Fruit fly (Drosophila melanogaster) ovary, adult (tissue): Measurements from ENCODE around the gene AGO2.
A peak's percentile ranks its signal among the peaks of the same experiment; 100 is the strongest.

Source experiments
- CG17801 ChIP-seq: fragments of 200-800 bp; optimal IDR thresholded peaks from 2 replicates; lab custom pipeline; 2019; ENCODE audit warnings: missing biosample characterization, mild to moderate bottlenecking, missing genetic modification characterization, moderate library complexity; ENCODE audit not compliant: partially characterized antibody

The AGO2 gene

dm6 chr3L:15547187-15547790 is 6.6 kb upstream of the AGO2 start:
- TF ChIP-seq CG17801 = no peak

dm6 chr3L:15548843-15549242 is 5.1 kb upstream of the AGO2 start:
- no peak for TF ChIP-seq CG17801

dm6 chr3L:15562727-15563057 is 8.8 kb downstream of the AGO2 start:
- no peak for TF ChIP-seq CG17801

DNA sequence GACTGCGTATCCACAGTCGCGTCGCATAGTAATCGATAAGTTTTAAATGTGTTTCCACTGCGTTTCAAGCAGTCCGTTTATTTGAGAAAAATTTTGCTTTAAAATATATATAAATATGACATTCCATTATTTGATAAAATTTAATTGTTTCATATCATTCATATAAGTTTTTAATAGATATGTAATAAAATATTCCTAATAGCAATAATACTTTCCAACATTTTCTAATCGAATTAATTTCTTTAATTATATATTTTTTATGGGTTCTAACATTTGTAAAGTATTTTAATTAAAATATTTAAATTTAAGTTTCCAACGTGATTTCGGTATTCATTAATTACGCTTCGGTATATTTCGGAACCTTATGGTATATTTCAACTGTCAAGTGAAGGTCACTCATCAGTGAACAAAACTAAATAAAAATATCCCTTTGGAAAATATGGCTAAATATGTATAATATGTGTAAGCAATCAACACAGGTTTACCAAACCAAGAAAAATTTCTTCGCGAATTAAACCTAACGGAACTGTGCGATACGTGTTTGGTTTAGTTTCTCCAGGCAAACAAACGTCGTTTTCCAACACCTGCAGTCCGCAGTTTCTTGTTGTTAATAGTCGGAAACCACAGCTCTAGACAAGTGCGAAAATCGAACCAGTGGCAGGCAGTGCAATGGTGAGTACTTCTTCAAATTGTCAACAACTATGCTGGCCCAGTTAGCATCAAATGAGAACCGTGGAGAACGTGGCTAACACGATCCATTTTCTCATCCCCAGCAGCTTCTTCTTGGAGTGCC is 9.3 kb downstream of the AGO2 start, which contains the start of the genes CG7739 and SCCRO:
Gene CG7739 (minus strand): TSS at position 8 of the 793 bp plus-strand sequence.
Gene SCCRO (plus strand): TSS at position 370 of the 793 bp plus-strand sequence.
- peak; percentile 39 for TF ChIP-seq CG17801

dm6 chr3L:15563851-15564106 is 9.9 kb downstream of the AGO2 start:
- TF ChIP-seq CG17801 = no peak

DNA sequence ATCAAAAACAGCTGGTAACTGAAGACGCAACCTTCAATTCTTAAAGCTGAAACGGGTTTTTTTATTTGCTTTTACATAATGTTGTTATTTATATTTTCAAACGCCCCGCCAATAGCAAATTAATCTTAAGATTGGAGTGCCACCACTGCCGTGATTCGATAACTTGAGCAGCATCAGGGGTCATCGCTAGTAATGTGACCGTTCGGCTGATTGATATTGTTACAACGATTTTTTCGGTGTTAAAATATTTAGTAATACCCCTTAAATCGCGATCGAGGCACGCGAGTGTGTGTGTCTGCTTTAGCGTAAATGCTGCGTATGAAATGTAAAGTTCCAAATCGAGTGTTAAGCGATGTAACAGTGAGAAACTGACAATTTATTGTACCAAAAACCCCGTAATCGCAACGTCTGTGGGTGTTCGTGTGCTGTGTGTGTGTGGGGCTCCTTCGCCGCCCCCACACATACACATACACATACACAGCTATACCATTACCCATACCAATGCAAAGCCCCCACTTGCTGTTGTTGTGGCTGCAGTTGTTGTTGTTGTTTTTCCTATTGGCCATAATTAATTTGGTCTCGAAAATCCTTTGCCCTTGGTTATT is 12.0 kb downstream of the AGO2 start, which contains the start of gene dop:
Gene dop (plus strand): TSS at position 185 of the 605 bp plus-strand sequence.
- no peak for TF ChIP-seq CG17801

DNA sequence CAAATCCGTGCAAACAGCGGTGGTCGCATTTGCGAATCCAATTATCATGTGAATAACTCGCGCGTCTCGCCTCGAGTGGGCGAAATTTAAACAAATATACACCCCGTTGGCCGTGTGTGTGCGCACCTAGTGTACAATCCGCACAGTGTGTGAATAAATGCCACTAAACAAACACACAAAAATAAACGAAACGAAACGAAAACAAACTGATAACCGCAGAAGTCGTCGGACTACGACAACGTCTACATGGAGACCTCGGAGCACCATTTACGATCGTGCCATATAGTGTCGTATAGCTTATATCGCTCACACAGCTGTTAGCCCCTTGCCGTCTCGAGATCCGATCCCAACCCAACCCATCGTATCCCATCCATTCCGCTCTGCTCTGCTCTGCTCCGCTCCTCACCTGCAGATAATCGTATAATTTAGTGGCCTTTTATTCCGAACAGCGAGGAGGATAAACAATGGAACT is 12.6 kb downstream of the AGO2 start:
- peak; percentile 54 for TF ChIP-seq CG17801

dm6 chr3L:15568748-15569147 is 14.8 kb downstream of the AGO2 start:
- TF ChIP-seq CG17801 = no peak

- no peak for TF ChIP-seq CG17801
These were observed 16.7 kb downstream of the AGO2 start for dm6 chr3L:15570571-15570970.

dm6 chr3L:15576357-15576756 is 22.4 kb downstream of the AGO2 start, which contains the start of gene Ufsp2:
TSS of gene Ufsp2 (plus strand) at chr3L:15576570.
- no peak for TF ChIP-seq CG17801

DNA sequence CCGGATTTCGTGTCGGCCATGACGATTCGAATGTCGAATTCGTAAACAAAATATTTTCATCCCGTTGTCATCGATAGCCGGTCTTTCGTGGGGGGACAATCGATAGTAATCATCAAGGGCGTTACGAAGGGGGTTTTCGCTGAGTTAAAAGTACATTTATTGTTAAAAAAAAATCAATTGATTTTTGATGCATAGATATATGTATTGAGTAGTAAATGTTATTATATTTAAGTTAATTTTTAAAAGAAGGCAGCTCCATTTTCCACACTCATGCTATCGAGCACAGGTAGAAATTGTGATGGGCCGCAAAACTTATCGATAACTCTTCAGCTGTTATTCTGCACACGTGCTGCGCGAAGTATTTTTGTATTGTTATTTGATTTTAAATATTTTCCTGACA is 26.6 kb downstream of the AGO2 start, which contains the start of the genes mrn and CG12301:
Gene mrn (minus strand): TSS at position 51 of the 400 bp plus-strand sequence.
Gene CG12301 (plus strand): TSS at position 314 of the 400 bp plus-strand sequence.
- TF ChIP-seq CG17801 = peak; percentile 44

DNA sequence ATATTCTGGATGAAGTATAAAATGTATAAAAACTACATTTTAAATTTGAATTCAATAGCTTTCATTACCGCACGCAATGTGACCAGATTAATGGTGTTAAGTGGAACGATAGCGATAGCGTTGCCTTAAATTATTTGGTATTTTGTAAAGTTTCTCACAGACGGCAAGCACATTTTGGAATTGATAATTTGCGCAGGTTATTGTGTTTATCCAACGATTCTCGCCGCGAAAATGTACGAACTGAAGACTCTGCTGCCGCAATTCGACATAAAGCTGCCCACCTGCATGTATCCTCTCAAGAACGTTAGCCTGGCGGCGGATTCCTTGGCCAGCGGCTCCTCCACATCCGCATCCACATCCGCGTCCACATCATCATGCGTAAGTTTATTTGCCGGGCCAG is 29.6 kb downstream of the AGO2 start, which contains the start of gene AIMP2:
Gene AIMP2 (plus strand): TSS at position 135 of the 400 bp plus-strand sequence.
- no peak for TF ChIP-seq CG17801

- TF ChIP-seq CG17801 = no peak
These were observed 33.8 kb downstream of the AGO2 start, which contains the start of gene CG7656 for dm6 chr3L:15587445-15588381. TSS of gene CG7656 (minus strand) at chr3L:15588175.

DNA sequence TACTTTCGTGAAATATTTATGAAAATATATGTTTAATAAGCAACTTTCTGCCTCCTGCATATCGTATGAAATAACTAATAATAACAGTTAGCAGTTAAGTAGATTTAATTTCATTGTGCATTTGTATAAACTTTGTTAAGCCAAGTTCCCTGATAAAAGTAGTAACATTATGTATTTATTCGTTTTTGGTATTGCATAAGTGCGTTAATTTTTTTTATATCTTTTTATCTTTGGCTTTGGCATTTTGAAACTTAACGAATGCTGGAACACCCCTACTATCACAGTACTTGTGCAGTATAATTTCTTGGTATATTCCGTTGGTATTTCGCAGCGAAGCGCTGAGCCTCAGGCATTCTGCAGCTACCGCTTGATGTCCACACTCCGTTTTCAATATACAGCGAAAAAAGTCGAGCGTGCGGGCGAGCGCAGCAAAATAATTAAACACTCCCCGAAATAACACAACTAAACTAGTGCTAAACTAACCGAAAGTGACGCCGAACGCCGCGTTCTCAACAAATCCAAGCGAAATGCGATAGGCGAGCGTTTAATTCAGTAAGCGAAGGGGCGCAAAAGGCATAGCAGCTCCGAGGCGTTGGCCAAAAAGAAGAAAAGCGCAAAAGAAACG is 34.7 kb downstream of the AGO2 start, which contains the start of gene RhoGAP71E:
Gene RhoGAP71E (plus strand): TSS at position 347 of the 625 bp plus-strand sequence.
- peak; percentile 69 for TF ChIP-seq CG17801

DNA sequence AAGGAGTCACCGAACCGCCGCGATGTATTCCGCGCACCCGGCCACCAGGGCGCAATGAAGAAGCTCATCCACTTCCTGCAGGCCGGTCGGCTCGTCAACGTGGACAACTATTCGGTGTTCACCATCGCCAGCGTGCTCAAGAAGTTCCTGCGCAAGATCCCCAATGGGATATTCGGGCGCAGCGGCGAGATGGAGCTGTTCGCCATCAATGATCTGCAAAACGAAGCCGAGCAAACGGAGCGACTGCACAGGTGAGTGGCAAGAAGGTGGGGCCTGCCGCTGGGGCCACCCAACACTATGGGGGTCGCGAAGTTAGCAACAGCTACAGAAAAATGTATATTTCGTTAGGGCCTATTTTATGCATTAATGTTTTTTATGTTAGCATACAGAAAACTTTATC is 35.8 kb downstream of the AGO2 start:
- no peak for TF ChIP-seq CG17801
